Fruit fly (Drosophila melanogaster) whole organism: Measurements from ENCODE around the gene MFS3.

Source experiments
- CG8478 ChIP-seq: fragments of >200 bp; optimal IDR thresholded peaks from 2 replicates; lab custom pipeline; 2018; ENCODE audit warnings: inconsistent platforms
- Dll ChIP-seq: fragments of >200 bp; optimal IDR thresholded peaks from 2 replicates; lab custom pipeline; 2017
- EcR ChIP-seq, 2 experiments: fragments of >200 bp; optimal IDR thresholded peaks; 2 replicates each; lab custom pipeline; 2017; ENCODE audit warnings: missing biosample characterization in 2 of 2, missing genetic modification characterization in 2 of 2, missing genetic modification reagents in 2 of 2
- pan ChIP-seq: fragments of >200 bp; optimal IDR thresholded peaks from 2 replicates; lab custom pipeline; 2017
- psq ChIP-seq: fragments of >200 bp; optimal IDR thresholded peaks from 2 replicates; lab custom pipeline; 2017
- usp ChIP-seq: fragments of >200 bp; optimal IDR thresholded peaks from 2 replicates; lab custom pipeline; 2017; ENCODE audit warnings: missing biosample characterization, missing genetic modification characterization, mixed read lengths

MFS3 gene

dm6 chr2L:1135495-1135894 is 7.5 kb upstream of the MFS3 start:
- TF ChIP-seq CG8478 (lab: Kevin White, UChicago) (no peak), EcR (GFP tag; optimal IDR thresholded peaks at IDR 0.05; lab: Kevin White, UChicago) (no peak), Dll (lab: Kevin White, UChicago) (no peak), pan (lab: Kevin White, UChicago) (no peak), usp (GFP tag; lab: Kevin White, UChicago) (no peak), psq (lab: Kevin White, UChicago) (no peak)

- TF ChIP-seq pan (lab: Kevin White, UChicago): no peak
- TF ChIP-seq psq (lab: Kevin White, UChicago): no peak
- TF ChIP-seq CG8478 (lab: Kevin White, UChicago): no peak
- no peak for TF ChIP-seq EcR (GFP tag; optimal IDR thresholded peaks at IDR 0.05; lab: Kevin White, UChicago)
- TF ChIP-seq Dll (lab: Kevin White, UChicago): no peak
- no peak for TF ChIP-seq usp (GFP tag; lab: Kevin White, UChicago)
These were observed 6.0 kb upstream of the MFS3 start for dm6 chr2L:1136993-1137392.

- TF ChIP-seq pan (lab: Kevin White, UChicago) (no peak), psq (lab: Kevin White, UChicago) (no peak), Dll (lab: Kevin White, UChicago) (no peak)
These were observed 285 bp downstream of the MFS3 start for dm6 chr2L:1143286-1143685.

DNA sequence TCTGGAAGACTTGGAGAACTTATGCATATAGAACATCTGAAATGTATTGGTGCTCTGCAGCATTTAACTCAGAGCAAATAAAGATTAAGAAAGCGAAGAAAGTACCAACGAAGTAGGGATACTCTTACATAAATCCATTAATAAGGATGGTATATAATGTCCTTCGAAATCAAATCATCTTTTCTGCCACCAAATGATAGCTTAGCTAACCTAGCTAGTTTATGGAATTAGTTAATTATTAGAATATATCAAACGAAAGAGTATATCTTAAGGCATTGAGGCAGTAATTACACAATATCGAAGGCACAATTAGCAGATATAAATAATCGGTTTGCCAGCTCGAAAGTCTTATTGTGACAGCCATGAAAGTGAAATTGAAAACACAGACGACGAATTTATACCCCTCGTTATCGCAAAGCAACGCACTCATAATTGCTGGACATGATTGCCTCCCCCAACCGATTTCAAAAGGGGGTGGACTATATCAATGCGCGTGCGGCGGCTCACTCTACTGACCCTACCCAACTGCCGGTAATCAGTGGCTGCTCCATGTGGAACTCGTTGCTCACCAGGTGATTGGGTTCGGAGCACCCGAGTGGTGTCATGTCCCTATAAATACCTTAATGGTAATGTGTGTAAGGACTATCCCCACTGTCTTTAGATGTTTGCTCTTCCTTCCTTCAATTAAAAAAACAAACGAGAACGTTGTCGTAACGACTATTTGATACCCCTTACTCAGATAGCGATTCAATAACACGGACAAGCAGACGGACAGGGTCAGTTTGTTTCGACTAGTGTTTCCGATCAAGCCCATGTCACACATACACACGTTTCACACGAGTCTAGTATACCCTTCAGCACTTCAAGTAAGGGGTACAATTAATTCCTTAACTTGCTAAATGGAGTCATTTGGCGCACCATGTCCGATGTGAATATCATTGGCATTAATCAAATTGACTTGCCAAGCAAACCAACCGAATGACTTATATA is 1.7 kb downstream of the MFS3 start:
- TF ChIP-seq usp (GFP tag; lab: Kevin White, UChicago): no peak
- peak; percentile 75 for TF ChIP-seq pan (lab: Kevin White, UChicago)

DNA sequence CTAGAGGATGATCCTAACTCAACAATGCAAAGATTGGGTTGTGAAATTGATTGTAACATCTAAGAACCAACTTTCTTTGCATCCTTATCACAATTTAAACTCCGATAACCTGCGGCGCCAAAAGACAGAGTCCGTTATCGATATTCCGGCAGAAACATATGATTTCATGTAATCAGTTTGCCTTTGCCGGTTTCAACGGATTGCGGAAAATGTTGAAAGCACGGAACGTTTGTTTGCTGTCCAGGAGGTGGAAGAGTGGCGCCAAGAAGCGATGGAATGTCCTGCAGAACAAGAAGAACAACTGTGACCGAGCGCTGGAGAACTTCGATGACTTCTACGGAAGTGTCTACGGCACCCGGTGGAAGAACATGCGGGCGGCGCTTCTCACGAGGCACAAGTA is 4.7 kb downstream of the MFS3 start:
- no peak for TF ChIP-seq EcR (GFP tag; optimal IDR thresholded peaks at IDR 0.05; lab: Kevin White, UChicago)
- TF ChIP-seq CG8478 (lab: Kevin White, UChicago): no peak
- TF ChIP-seq pan (lab: Kevin White, UChicago): no peak
- TF ChIP-seq psq (lab: Kevin White, UChicago): no peak

DNA sequence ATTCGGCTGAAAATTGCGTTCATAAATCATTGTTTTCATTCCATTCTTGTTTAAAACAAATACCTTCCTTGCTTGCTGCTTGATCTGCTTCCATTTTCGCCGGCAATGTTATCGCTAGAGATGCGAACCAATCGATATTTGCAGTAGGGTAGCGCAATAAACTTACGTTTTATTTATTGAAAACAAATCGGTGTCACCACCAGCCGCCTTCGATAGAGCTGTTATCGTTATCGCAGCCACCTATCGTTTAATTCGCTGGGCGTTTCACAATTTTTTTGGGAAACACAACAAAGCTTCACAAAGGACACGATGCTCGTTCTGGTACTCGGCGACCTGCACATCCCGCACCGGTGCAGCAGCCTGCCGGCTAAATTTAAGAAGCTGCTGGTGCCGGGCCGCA is 7.6 kb downstream of the MFS3 start, which contains the start of the genes Tfb4 and Vps29:
Gene Tfb4 (minus strand): TSS at position 124 of the 400 bp plus-strand sequence.
Gene Vps29 (plus strand): TSS at position 213 of the 400 bp plus-strand sequence.
- TF ChIP-seq usp (GFP tag; lab: Kevin White, UChicago): no peak
- TF ChIP-seq EcR (GFP tag; optimal IDR thresholded peaks at IDR 0.05; lab: Kevin White, UChicago): no peak
- no peak for TF ChIP-seq CG8478 (lab: Kevin White, UChicago)
- no peak for TF ChIP-seq psq (lab: Kevin White, UChicago)
- no peak for TF ChIP-seq pan (lab: Kevin White, UChicago)
- no peak for TF ChIP-seq Dll (lab: Kevin White, UChicago)

dm6 chr2L:1152693-1153092 is 9.7 kb downstream of the MFS3 start:
- TF ChIP-seq usp (GFP tag; lab: Kevin White, UChicago): no peak
- TF ChIP-seq Dll (lab: Kevin White, UChicago): no peak
- no peak for TF ChIP-seq psq (lab: Kevin White, UChicago)
- TF ChIP-seq pan (lab: Kevin White, UChicago): no peak
- TF ChIP-seq CG8478 (lab: Kevin White, UChicago): no peak
- TF ChIP-seq EcR (GFP tag; optimal IDR thresholded peaks at IDR 0.05; lab: Kevin White, UChicago): no peak

dm6 chr2L:1156592-1157249 is 13.7 kb downstream of the MFS3 start:
- no peak for TF ChIP-seq pan (lab: Kevin White, UChicago)
- TF ChIP-seq Dll (lab: Kevin White, UChicago): no peak
- TF ChIP-seq usp (GFP tag; lab: Kevin White, UChicago): no peak
- no peak for TF ChIP-seq CG8478 (lab: Kevin White, UChicago)
- TF ChIP-seq EcR (GFP tag; optimal IDR thresholded peaks at IDR 0.05; lab: Kevin White, UChicago): no peak
- TF ChIP-seq psq (lab: Kevin White, UChicago): no peak

DNA sequence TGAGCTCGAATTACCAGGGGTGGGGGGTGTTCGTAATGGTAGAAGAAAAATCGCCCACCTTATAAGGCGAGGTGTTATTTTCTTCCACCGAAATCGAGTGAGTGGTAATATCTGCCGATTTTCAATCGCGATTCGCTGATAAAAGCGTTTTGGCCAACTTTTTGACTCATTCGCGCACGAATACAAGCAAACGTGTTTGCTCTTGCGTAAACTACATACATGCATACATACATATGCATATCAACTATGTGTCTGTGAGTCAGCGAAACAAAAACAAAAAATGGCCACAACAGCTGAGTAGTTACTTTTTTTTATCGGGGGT is 14.3 kb downstream of the MFS3 start:
- TF ChIP-seq psq (lab: Kevin White, UChicago) (no peak), Dll (lab: Kevin White, UChicago) (no peak), pan (lab: Kevin White, UChicago) (no peak), CG8478 (lab: Kevin White, UChicago) (no peak), EcR (GFP tag; optimal IDR thresholded peaks at IDR 0.05; lab: Kevin White, UChicago) (no peak), usp (GFP tag; lab: Kevin White, UChicago) (no peak)

DNA sequence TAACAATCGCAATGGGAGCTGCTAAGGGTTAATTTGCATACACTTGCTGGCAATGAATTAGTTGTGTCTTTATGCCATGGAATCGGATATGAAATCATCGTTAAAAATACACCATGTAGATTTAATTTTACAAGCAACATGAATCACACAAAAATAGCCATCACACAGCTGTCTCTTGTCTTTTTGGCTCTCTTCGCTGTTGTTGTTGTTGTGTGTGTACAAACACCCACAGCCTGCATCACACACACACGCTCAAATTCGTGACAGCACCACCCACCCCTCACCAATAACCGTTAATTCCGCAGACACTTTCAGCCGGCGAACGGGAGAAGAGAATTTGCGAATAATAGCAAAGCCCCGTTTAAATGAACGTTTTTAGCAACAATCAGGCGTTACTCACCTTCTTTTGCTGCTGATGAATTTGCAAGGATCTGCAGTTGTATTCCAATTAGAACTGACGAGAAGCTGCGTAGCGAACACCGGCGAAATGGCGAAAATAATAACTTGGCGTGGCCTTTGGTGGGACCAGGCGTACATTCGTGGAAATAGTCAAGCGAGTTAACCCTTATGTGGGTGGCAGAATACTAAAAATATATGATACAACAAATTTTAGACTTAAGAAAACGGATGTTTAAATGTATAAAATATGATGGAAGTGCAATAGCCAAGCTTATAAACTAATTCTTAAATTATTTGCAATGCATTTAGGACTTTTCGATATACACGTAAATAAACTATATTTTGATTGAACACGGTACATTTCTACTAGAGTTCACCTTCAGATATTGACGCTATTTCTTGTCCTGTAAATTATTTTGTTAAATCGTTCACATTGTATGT is 14.9 kb downstream of the MFS3 start, which contains the start of gene capt:
Gene capt (minus strand): TSS at position 584 of the 840 bp plus-strand sequence.
- TF ChIP-seq CG8478 (lab: Kevin White, UChicago) (no peak), pan (lab: Kevin White, UChicago) (no peak), Dll (lab: Kevin White, UChicago) (no peak), EcR (GFP tag; optimal IDR thresholded peaks at IDR 0.05; lab: Kevin White, UChicago) (no peak), psq (lab: Kevin White, UChicago) (no peak), usp (GFP tag; lab: Kevin White, UChicago) (no peak)
